Fruit fly (Drosophila melanogaster) whole organism, pupa: ENCODE results near the gene ltl.

Source experiments
- CG32121 ChIP-seq: fragments of 200-800 bp; sonication (Bioruptor generic); IDR thresholded peaks from 2 replicates; pipeline ENCODE4 v1.3.6; 2022; ENCODE audit warnings: missing biosample characterization, missing genetic modification characterization
- CG4496 ChIP-seq: fragments of 200-800 bp; sonication (Bioruptor generic); IDR thresholded peaks from 3 replicates; pipeline ENCODE4 v1.3.6; 2022; ENCODE audit warnings: missing biosample characterization, missing genetic modification characterization
- CG8159 ChIP-seq: fragments of 200-800 bp; sonication (Bioruptor generic); optimal IDR thresholded peaks from 3 replicates; lab custom pipeline; 2018; ENCODE audit warnings: missing biosample characterization, mild to moderate bottlenecking, missing genetic modification characterization, moderate library complexity
- Pif1A ChIP-seq: fragments of 200-800 bp; sonication (Bioruptor generic); optimal IDR thresholded peaks from 3 replicates; lab custom pipeline; 2016; ENCODE audit warnings: missing biosample characterization, missing genetic modification characterization
- Snoo ChIP-seq: fragments of 200-800 bp; sonication (Bioruptor generic); optimal IDR thresholded peaks from 3 replicates; lab custom pipeline; 2017; ENCODE audit warnings: missing biosample characterization, mild to moderate bottlenecking, missing genetic modification characterization, inconsistent platforms
- rn ChIP-seq: fragments of 200-800 bp; sonication (Bioruptor generic); IDR thresholded peaks from 2 replicates; pipeline ENCODE4 v1.3.6; 2022; ENCODE audit warnings: missing biosample characterization, missing genetic modification characterization

DNA sequence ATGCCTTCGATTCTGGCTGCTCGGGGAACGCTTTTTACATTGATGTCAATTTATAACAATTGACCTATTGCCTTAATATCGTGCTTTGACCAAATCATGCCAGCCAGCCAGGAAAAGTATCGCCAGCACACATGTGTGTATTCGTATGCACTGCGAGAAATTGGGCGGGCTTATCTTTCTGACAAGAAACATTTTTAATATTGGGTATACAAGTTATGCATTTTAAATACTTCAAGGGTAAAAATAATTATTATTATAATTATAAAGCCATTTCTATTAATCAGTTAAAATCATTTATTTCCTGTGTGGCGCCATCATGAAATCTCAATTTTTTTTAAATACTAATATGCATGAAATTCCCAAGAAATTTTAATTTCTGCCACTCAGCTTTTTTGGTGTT lies 3.0 kb downstream of the ltl start:
- TF ChIP-seq rn (GFP tag; lab: Robert Waterston, UW) = no peak
- TF ChIP-seq Pif1A = no peak
- no peak for TF ChIP-seq CG8159 (tag; lab: Kevin White, UChicago)
- no peak for TF ChIP-seq CG4496
- TF ChIP-seq Snoo (tag; lab: Kevin White, UChicago) = no peak
- no peak for TF ChIP-seq CG32121 (GFP tag; lab: Robert Waterston, UW)
